Worm (Caenorhabditis elegans): Measurements from ENCODE around the gene cup-14.

The cup-14 gene

DNA sequence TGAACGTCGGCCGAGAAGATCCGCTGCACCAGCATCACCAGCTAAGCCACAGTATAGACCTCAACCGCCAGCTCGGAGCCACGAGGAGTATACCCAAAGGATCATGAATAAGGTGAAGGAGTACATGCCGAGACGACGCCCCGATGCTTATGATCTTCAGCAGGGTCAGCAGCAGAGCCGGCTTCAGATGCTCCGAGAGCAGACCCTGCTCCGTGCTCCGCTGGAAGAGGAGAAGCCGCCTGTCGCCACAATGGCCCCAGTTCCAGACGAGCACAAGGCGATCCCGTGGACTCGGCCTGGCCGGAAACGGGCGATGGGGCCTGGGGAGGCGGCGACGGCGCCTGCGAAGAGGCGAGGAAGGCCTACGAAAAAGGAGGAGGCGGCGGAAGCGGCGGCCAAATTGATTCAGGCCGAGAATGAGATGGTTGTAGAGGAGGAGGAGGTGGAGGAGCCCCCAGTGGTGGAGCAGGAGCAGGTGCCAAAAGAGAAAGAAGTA lies 24.3 kb upstream of the cup-14 start:
- TF ChIP-seq F33H1.4 (GFP tag; IDR thresholded peaks at IDR 0.05) (no peak), nfyb-1 (GFP tag; IDR thresholded peaks at IDR 0.05) (0 out of 2 replicates have a peak, but pooled peaks have one; percentile 27), F52B5.7 (tag; optimal IDR thresholded peaks at IDR 0.05) (no peak), zfh-2 (GFP tag; conservative IDR thresholded peaks at IDR 0.05) (peak; percentile 87), lin-35 (GFP tag; optimal IDR thresholded peaks at IDR 0.05) (no peak), lir-1 (GFP tag; conservative IDR thresholded peaks at IDR 0.05) (no peak), egrh-3 (GFP tag; IDR thresholded peaks at IDR 0.05) (peak; percentile 96), unc-130 (GFP tag; optimal IDR thresholded peaks at IDR 0.05) (no peak)

DNA sequence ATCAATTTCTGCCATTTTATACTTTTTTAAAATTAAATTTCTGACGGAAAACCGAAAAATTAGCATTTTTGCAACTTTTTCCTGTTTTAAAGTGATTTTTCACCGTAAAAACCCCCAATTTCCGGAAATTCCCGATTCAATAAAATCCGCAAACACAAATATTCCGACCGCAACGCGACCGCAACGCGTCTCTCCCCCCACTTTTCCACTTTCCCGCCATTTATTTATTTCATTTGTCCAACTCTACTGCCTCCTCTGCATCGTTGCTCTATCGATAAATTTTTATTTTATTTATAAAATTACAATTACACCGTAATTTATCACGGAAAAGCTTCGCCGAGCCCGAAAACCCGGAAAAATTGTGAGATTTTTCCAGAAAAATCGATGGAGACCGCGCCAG lies 16.2 kb upstream of the cup-14 start, which contains the start of gene mcd-1:
Gene mcd-1, plus strand, starts transcription at position 267 of the 400 bp plus-strand sequence.
- TF ChIP-seq ZK185.1 (tag; optimal IDR thresholded peaks at IDR 0.05; ENCODE audit: poor library complexity, severe bottlenecking) (no peak), madf-3 (GFP tag; IDR thresholded peaks at IDR 0.05) (peak; percentile 98), repo-1 (tag; optimal IDR thresholded peaks at IDR 0.05) (no peak), F37B4.10 (GFP tag; IDR thresholded peaks at IDR 0.05) (no peak), T07F8.4 (tag; optimal IDR thresholded peaks at IDR 0.05) (no peak), ceh-100 (GFP tag; IDR thresholded peaks at IDR 0.05) (peak; percentile 35; the same call in 1 of the 2 replicates), egl-44 (GFP tag; IDR thresholded peaks at IDR 0.05) (no peak), K11D2.4 (GFP tag; IDR thresholded peaks at IDR 0.05) (no peak), snpc-1.3 (tag; optimal IDR thresholded peaks at IDR 0.05; ENCODE audit: insufficient read depth) (no peak), ets-4 (GFP tag; optimal IDR thresholded peaks at IDR 0.05) (no peak), madf-8 (GFP tag; conservative IDR thresholded peaks at IDR 0.05) (0 out of 2 replicates have a peak, but pooled peaks have one; percentile 18), hsf-1 (GFP tag; IDR thresholded peaks at IDR 0.05) (no peak), K12H6.12 (tag; optimal IDR thresholded peaks at IDR 0.05) (no peak), fkh-3 (tag; optimal IDR thresholded peaks at IDR 0.05) (no peak), madf-10 (tag; optimal IDR thresholded peaks at IDR 0.05) (no peak), B0019.2 (GFP tag; conservative IDR thresholded peaks at IDR 0.05) (no peak), dox-1 (GFP tag; IDR thresholded peaks at IDR 0.05) (no peak; the same call in 1 of the 2 replicates), aptf-3 (GFP tag; IDR thresholded peaks at IDR 0.05) (no peak), atf-7 (tag; optimal IDR thresholded peaks at IDR 0.05) (no peak), egrh-3 (GFP tag; IDR thresholded peaks at IDR 0.05) (peak; percentile 67; the same call in 1 of the 2 replicates), tlf-1 (GFP tag; optimal IDR thresholded peaks at IDR 0.05) (no peak), cebp-1 (GFP tag; IDR thresholded peaks at IDR 0.05) (no peak), cebp-1 (tag; optimal IDR thresholded peaks at IDR 0.05) (peak; percentile 58), dpl-1 (GFP tag; optimal IDR thresholded peaks at IDR 0.05) (peak; percentile 64), efl-1 (GFP tag; optimal IDR thresholded peaks at IDR 0.05) (peak; percentile 75), ceh-58 (GFP tag; IDR thresholded peaks at IDR 0.05) (no peak), lin-40 (tag; optimal IDR thresholded peaks at IDR 0.05) (peak; percentile 16), lag-1 (GFP tag; IDR thresholded peaks at IDR 0.05) (no peak), lin-26 (GFP tag; IDR thresholded peaks at IDR 0.05) (no peak), Y95B8A.8 (GFP tag; IDR thresholded peaks at IDR 0.05) (no peak), akir-1 (GFP tag; optimal IDR thresholded peaks at IDR 0.05) (no peak), ama-1 (optimal IDR thresholded peaks at IDR 0.05) (no peak), ama-1 (GFP tag; optimal IDR thresholded peaks at IDR 0.05) (no peak), F33H1.4 (GFP tag; IDR thresholded peaks at IDR 0.05) (peak; percentile 38; the same call in 1 of the 2 replicates), nhr-90 (tag; optimal IDR thresholded peaks at IDR 0.05) (no peak), hmg-1.2 (GFP tag; IDR thresholded peaks at IDR 0.05) (peak; percentile 31; the same call in 1 of the 2 replicates), lsy-27 (tag; optimal IDR thresholded peaks at IDR 0.05; ENCODE audit: borderline replicate concordance, insufficient read depth) (no peak), ztf-22 (GFP tag; optimal IDR thresholded peaks at IDR 0.05) (no peak), ceh-40 (GFP tag; IDR thresholded peaks at IDR 0.05) (no peak), mxl-1 (tag; optimal IDR thresholded peaks at IDR 0.05) (no peak), mcd-1 (GFP tag; IDR thresholded peaks at IDR 0.05) (peak; percentile 83), lin-54 (GFP tag; optimal IDR thresholded peaks at IDR 0.05) (peak; percentile 53)
